Worm (Caenorhabditis elegans) whole organism, L4 larva: ENCODE measurements around the gene fipr-7.

Experiments
- ama-1 ChIP-seq: fragments of 150-350 bp; optimal IDR thresholded peaks from 2 replicates; lab custom pipeline; 2014; ENCODE audit warnings: inconsistent platforms, mixed read lengths
- ceh-82 ChIP-seq: sonication (generic microtip); optimal IDR thresholded peaks from 2 replicates; lab custom pipeline; 2017; ENCODE audit warnings: missing biosample characterization, missing genetic modification characterization
- fos-1 ChIP-seq: fragments of 150-350 bp; optimal IDR thresholded peaks from 2 replicates; lab custom pipeline; 2014; ENCODE audit warnings: missing biosample characterization, missing genetic modification characterization
- lir-3 ChIP-seq: sonication (generic microtip); optimal IDR thresholded peaks from 2 replicates; lab custom pipeline; 2016; ENCODE audit warnings: mild to moderate bottlenecking, missing genetic modification characterization, missing compliant biosample characterization
- nhr-237 ChIP-seq: sonication (generic microtip); optimal IDR thresholded peaks from 2 replicates; lab custom pipeline; 2017; ENCODE audit warnings: missing biosample characterization, missing genetic modification characterization
- snpc-4 ChIP-seq: fragments of 150-350 bp; optimal IDR thresholded peaks from 2 replicates; lab custom pipeline; 2014; ENCODE audit warnings: missing biosample characterization, missing genetic modification characterization

- TF ChIP-seq ama-1 (lab: Kevin White, UChicago) (no peak), ceh-82 (tag; lab: Kevin White, UChicago) (no peak), nhr-237 (tag; lab: Kevin White, UChicago) (no peak), fos-1 (tag; lab: Kevin White, UChicago) (no peak), lir-3 (tag; lab: Kevin White, UChicago) (no peak), snpc-4 (no peak)
These were observed 40.6 kb downstream of the fipr-7 start, which contains the start of gene ric-4 for ce11 chrV:10270214-10270613.
